Fruit fly (Drosophila melanogaster): ENCODE results near the gene CG14566.

DNA sequence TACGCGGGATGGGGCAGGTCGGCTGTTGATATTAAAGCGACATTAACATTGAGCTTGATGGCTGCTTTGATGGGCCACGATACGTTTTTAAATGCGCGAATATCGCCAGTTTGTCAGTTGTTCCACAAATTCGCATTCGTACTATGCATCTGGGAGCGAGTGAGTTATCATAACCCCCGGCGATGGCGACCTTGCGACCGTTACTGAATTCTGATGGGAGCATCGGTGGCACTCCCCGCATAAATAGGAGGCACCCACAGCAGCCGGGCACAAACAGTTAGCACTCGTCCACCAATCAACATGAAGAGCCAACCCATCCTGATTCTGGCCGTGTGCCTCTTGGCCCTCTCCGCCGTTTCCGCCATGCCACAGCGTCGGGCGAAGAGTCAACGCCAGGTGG lies 16.7 kb upstream of the CG14566 start, which contains the start of gene CG14564:
- TF ChIP-seq CG3838 (GFP tag; optimal IDR thresholded peaks at IDR 0.05) (no peak), ash1 (GFP tag; optimal IDR thresholded peaks at IDR 0.05) (no peak), amos (GFP tag; IDR thresholded peaks at IDR 0.05; ENCODE audit: partially characterized antibody) (no peak)
